Fruit fly (Drosophila melanogaster): ENCODE data around the gene Root.

Gene Root

dm6 chr3R:24143779-24144178, 30.7 kb downstream of the Root start:
- no peak for TF ChIP-seq CG13204 (GFP tag; optimal IDR thresholded peaks at IDR 0.05)
- peak; percentile 32 for TF ChIP-seq CG17806 (tag; optimal IDR thresholded peaks at IDR 0.05)
- TF ChIP-seq CG15710 (tag; optimal IDR thresholded peaks at IDR 0.05) = peak; percentile 53
- TF ChIP-seq CG32121 (GFP tag; IDR thresholded peaks at IDR 0.05) = no peak
- TF ChIP-seq CG14655 (GFP tag; optimal IDR thresholded peaks at IDR 0.05) = peak; percentile 84
- TF ChIP-seq CG8301 (tag; optimal IDR thresholded peaks at IDR 0.05) = peak; percentile 64
- no peak for TF ChIP-seq D1 (tag; optimal IDR thresholded peaks at IDR 0.05)
- TF ChIP-seq Snoo (tag; optimal IDR thresholded peaks at IDR 0.05) = peak; percentile 26
- peak; percentile 68 for TF ChIP-seq Pif1A (GFP tag; optimal IDR thresholded peaks at IDR 0.05)
- TF ChIP-seq CG4496 (GFP tag; IDR thresholded peaks at IDR 0.05) = no peak
- TF ChIP-seq CG12605 (GFP tag; IDR thresholded peaks at IDR 0.05) = no peak
- TF ChIP-seq CG9948 (tag; optimal IDR thresholded peaks at IDR 0.05) = peak; percentile 53
- peak; percentile 67 for TF ChIP-seq Pif1B (GFP tag; optimal IDR thresholded peaks at IDR 0.05)
- TF ChIP-seq EcR (GFP tag; optimal IDR thresholded peaks at IDR 0.05) = no peak
- no peak for TF ChIP-seq gl (tag; optimal IDR thresholded peaks at IDR 0.05)
- peak; percentile 54 for TF ChIP-seq CG34367 (tag; optimal IDR thresholded peaks at IDR 0.05)
- no peak for TF ChIP-seq rn (GFP tag; IDR thresholded peaks at IDR 0.05)
- no peak for TF ChIP-seq Ets98B (GFP tag; IDR thresholded peaks at IDR 0.05)
- TF ChIP-seq CG10348 (GFP tag; IDR thresholded peaks at IDR 0.05) = no peak
- TF ChIP-seq fd96Ca (GFP tag; IDR thresholded peaks at IDR 0.05) = peak; percentile 30; the same call in 1 of the 3 replicates
- TF ChIP-seq CG8159 (tag; optimal IDR thresholded peaks at IDR 0.05) = peak; percentile 60

dm6 chr3R:24144542-24144941, 31.5 kb downstream of the Root start:
- peak; percentile 79 for TF ChIP-seq CG17806 (tag; optimal IDR thresholded peaks at IDR 0.05)
- peak; percentile 62 for TF ChIP-seq Pif1B (GFP tag; optimal IDR thresholded peaks at IDR 0.05)
- TF ChIP-seq CG14655 (GFP tag; optimal IDR thresholded peaks at IDR 0.05) = peak; percentile 90
- TF ChIP-seq EcR (GFP tag; optimal IDR thresholded peaks at IDR 0.05) = no peak
- peak; percentile 74 for TF ChIP-seq CG15710 (tag; optimal IDR thresholded peaks at IDR 0.05)
- TF ChIP-seq CG32121 (GFP tag; IDR thresholded peaks at IDR 0.05) = 0 out of 2 replicates have a peak, but pooled peaks have one; percentile 7
- peak; percentile 78 for TF ChIP-seq Pif1A (GFP tag; optimal IDR thresholded peaks at IDR 0.05)
- peak; percentile 86 for TF ChIP-seq CG8301 (tag; optimal IDR thresholded peaks at IDR 0.05)
- TF ChIP-seq rn (GFP tag; IDR thresholded peaks at IDR 0.05) = no peak
- TF ChIP-seq Snoo (tag; optimal IDR thresholded peaks at IDR 0.05) = no peak
- TF ChIP-seq CG10348 (GFP tag; IDR thresholded peaks at IDR 0.05) = no peak
- TF ChIP-seq Ets98B (GFP tag; IDR thresholded peaks at IDR 0.05) = peak; percentile 17; the same call in 1 of the 2 replicates
- no peak for TF ChIP-seq CG13204 (GFP tag; optimal IDR thresholded peaks at IDR 0.05)
- peak; percentile 72; the same call in 2 of the 3 replicates for TF ChIP-seq fd96Ca (GFP tag; IDR thresholded peaks at IDR 0.05)
- peak; percentile 75 for TF ChIP-seq CG8159 (tag; optimal IDR thresholded peaks at IDR 0.05)
- TF ChIP-seq CG4496 (GFP tag; IDR thresholded peaks at IDR 0.05) = peak; percentile 62; the same call in 2 of the 3 replicates
- peak; percentile 47 for TF ChIP-seq D1 (tag; optimal IDR thresholded peaks at IDR 0.05)
- TF ChIP-seq CG9948 (tag; optimal IDR thresholded peaks at IDR 0.05) = peak; percentile 85
- no peak for TF ChIP-seq CG12605 (GFP tag; IDR thresholded peaks at IDR 0.05)
- TF ChIP-seq CG34367 (tag; optimal IDR thresholded peaks at IDR 0.05) = peak; percentile 70
- TF ChIP-seq gl (tag; optimal IDR thresholded peaks at IDR 0.05) = peak; percentile 60

DNA sequence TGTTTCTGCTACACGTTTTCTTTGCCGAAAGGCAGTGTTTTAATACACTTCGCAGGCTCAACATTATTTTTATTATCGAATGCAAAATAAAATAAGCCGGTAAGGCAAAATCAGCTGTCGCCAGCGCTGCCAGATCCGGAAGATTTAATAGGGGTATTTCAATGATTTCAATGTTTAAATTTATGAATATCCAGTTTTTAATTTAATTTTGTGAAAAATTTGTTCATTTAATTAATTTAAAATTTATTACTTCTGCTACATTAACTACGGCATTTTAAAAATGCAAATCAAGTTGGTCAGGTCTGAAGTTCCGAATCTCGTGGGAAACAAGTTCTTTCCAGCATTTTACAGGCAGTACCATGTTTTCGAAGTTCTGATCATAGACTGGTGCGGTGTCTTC, 35.8 kb downstream of the Root start, which contains the start of gene Slimp:
Gene Slimp, minus strand, starts transcription at position 130 of the 400 bp plus-strand sequence.
- TF ChIP-seq CG4496 (GFP tag; IDR thresholded peaks at IDR 0.05) = no peak
- TF ChIP-seq Snoo (tag; optimal IDR thresholded peaks at IDR 0.05) = no peak
- TF ChIP-seq fd96Ca (GFP tag; IDR thresholded peaks at IDR 0.05) = no peak
- no peak for TF ChIP-seq rn (GFP tag; IDR thresholded peaks at IDR 0.05)
- TF ChIP-seq Pif1A (GFP tag; optimal IDR thresholded peaks at IDR 0.05) = peak; percentile 47
- TF ChIP-seq gl (tag; optimal IDR thresholded peaks at IDR 0.05) = no peak
- no peak for TF ChIP-seq CG34367 (tag; optimal IDR thresholded peaks at IDR 0.05)
- no peak for TF ChIP-seq CG13204 (GFP tag; optimal IDR thresholded peaks at IDR 0.05)
- 0 out of 2 replicates have a peak, but pooled peaks have one; percentile 19 for TF ChIP-seq CG32121 (GFP tag; IDR thresholded peaks at IDR 0.05)
- TF ChIP-seq EcR (GFP tag; optimal IDR thresholded peaks at IDR 0.05) = no peak
- peak; percentile 2 for TF ChIP-seq Pif1B (GFP tag; optimal IDR thresholded peaks at IDR 0.05)
- no peak for TF ChIP-seq Ets98B (GFP tag; IDR thresholded peaks at IDR 0.05)
- TF ChIP-seq CG9948 (tag; optimal IDR thresholded peaks at IDR 0.05) = no peak
- no peak for TF ChIP-seq CG17806 (tag; optimal IDR thresholded peaks at IDR 0.05)
- no peak for TF ChIP-seq CG8301 (tag; optimal IDR thresholded peaks at IDR 0.05)
- TF ChIP-seq CG10348 (GFP tag; IDR thresholded peaks at IDR 0.05) = no peak
- TF ChIP-seq CG15710 (tag; optimal IDR thresholded peaks at IDR 0.05) = no peak
- TF ChIP-seq CG8159 (tag; optimal IDR thresholded peaks at IDR 0.05) = no peak
- TF ChIP-seq CG14655 (GFP tag; optimal IDR thresholded peaks at IDR 0.05) = no peak
- TF ChIP-seq D1 (tag; optimal IDR thresholded peaks at IDR 0.05) = no peak
- no peak for TF ChIP-seq CG12605 (GFP tag; IDR thresholded peaks at IDR 0.05)

DNA sequence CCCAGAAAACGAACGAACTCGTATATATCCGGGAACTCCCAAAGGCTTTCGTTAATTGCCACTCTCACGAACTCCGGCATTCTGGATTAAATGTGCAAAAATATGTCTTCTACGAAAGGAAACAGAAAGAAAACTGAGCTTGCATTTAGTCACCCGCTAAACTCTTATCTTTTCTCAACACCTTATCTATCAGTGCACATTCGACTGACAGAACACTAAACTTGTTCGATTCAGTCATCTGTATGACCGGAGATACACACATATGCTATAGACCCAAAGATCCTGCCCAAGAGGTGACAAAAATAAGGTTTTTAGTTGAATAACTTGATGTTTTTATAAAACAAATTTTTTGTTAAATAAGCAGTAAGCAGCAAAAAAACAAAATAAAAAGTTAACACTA, 37.0 kb downstream of the Root start, which contains the start of gene p38c:
Gene p38c, minus strand, starts transcription at position 101 of the 400 bp plus-strand sequence.
- TF ChIP-seq CG14655 (GFP tag; optimal IDR thresholded peaks at IDR 0.05) (no peak), fd96Ca (GFP tag; IDR thresholded peaks at IDR 0.05) (no peak), D1 (tag; optimal IDR thresholded peaks at IDR 0.05) (no peak), CG10348 (GFP tag; IDR thresholded peaks at IDR 0.05) (no peak), Ets98B (GFP tag; IDR thresholded peaks at IDR 0.05) (no peak), CG12605 (GFP tag; IDR thresholded peaks at IDR 0.05) (no peak), CG8301 (tag; optimal IDR thresholded peaks at IDR 0.05) (no peak), CG32121 (GFP tag; IDR thresholded peaks at IDR 0.05) (no peak), EcR (GFP tag; optimal IDR thresholded peaks at IDR 0.05) (no peak)

- peak; percentile 94 for TF ChIP-seq CG34367 (tag; optimal IDR thresholded peaks at IDR 0.05)
- TF ChIP-seq CG8159 (tag; optimal IDR thresholded peaks at IDR 0.05) = peak; percentile 99
- TF ChIP-seq CG32121 (GFP tag; IDR thresholded peaks at IDR 0.05) = peak; percentile 98
- peak; percentile 99 for TF ChIP-seq CG15710 (tag; optimal IDR thresholded peaks at IDR 0.05)
- peak; percentile 97 for TF ChIP-seq CG4496 (GFP tag; IDR thresholded peaks at IDR 0.05)
- peak; percentile 98 for TF ChIP-seq Snoo (tag; optimal IDR thresholded peaks at IDR 0.05)
- TF ChIP-seq CG13204 (GFP tag; optimal IDR thresholded peaks at IDR 0.05) = peak; percentile 89
- peak; percentile 74 for TF ChIP-seq gl (tag; optimal IDR thresholded peaks at IDR 0.05)
- peak; percentile 99 for TF ChIP-seq CG9948 (tag; optimal IDR thresholded peaks at IDR 0.05)
- TF ChIP-seq Pif1A (GFP tag; optimal IDR thresholded peaks at IDR 0.05) = peak; percentile 91
- peak; percentile 97 for TF ChIP-seq Pif1B (GFP tag; optimal IDR thresholded peaks at IDR 0.05)
- TF ChIP-seq fd96Ca (GFP tag; IDR thresholded peaks at IDR 0.05) = peak; percentile 95
- TF ChIP-seq CG12605 (GFP tag; IDR thresholded peaks at IDR 0.05) = peak; percentile 89
- peak; percentile 91 for TF ChIP-seq CG10348 (GFP tag; IDR thresholded peaks at IDR 0.05)
- TF ChIP-seq CG8301 (tag; optimal IDR thresholded peaks at IDR 0.05) = peak; percentile 98
- peak; percentile 97 for TF ChIP-seq rn (GFP tag; IDR thresholded peaks at IDR 0.05)
- TF ChIP-seq Ets98B (GFP tag; IDR thresholded peaks at IDR 0.05) = peak; percentile 97
- TF ChIP-seq CG14655 (GFP tag; optimal IDR thresholded peaks at IDR 0.05) = peak; percentile 99
- TF ChIP-seq EcR (GFP tag; optimal IDR thresholded peaks at IDR 0.05) = peak; percentile 63
- peak; percentile 98 for TF ChIP-seq CG17806 (tag; optimal IDR thresholded peaks at IDR 0.05)
- TF ChIP-seq D1 (tag; optimal IDR thresholded peaks at IDR 0.05) = no peak
Observed at dm6 chr3R:24151924-24152809, 39.1 kb downstream of the Root start, which contains the start of the genes p38a and CG6178. p38a (minus strand) TSS chr3R:24152321. CG6178 (plus strand) TSS chr3R:24152347.
